Worm (Caenorhabditis elegans): ENCODE measurements around the gene F35B3.4.

Gene F35B3.4

ce11 chrX:17020858-17021257 lies at the start of gene F35B3.4:
F35B3.4 (minus strand) TSS chrX:17020958.
- TF ChIP-seq alr-1 (tag; optimal IDR thresholded peaks at IDR 0.05; ENCODE audit: borderline replicate concordance): no peak
- no peak for TF ChIP-seq vab-15 (tag; optimal IDR thresholded peaks at IDR 0.05)
- no peak for TF ChIP-seq ama-1 (optimal IDR thresholded peaks at IDR 0.05)
- no peak for TF ChIP-seq Y116A8C.19 (tag; optimal IDR thresholded peaks at IDR 0.05; ENCODE audit: borderline replicate concordance)
- no peak for TF ChIP-seq C34B4.2 (tag; optimal IDR thresholded peaks at IDR 0.05)
- no peak for TF ChIP-seq xbp-1 (tag; optimal IDR thresholded peaks at IDR 0.05)
- no peak for TF ChIP-seq nhr-20 (tag; optimal IDR thresholded peaks at IDR 0.05)
- no peak for TF ChIP-seq nhr-85 (tag)

- TF ChIP-seq xbp-1 (tag; optimal IDR thresholded peaks at IDR 0.05): no peak
- TF ChIP-seq aha-1 (tag; optimal IDR thresholded peaks at IDR 0.05): no peak
- TF ChIP-seq elt-3 (tag; optimal IDR thresholded peaks at IDR 0.05): peak in 1 of 6 experiments; percentile 75
- peak; percentile 12 for TF ChIP-seq nhr-20 (tag; optimal IDR thresholded peaks at IDR 0.05)
- TF ChIP-seq snu-23 (GFP tag; optimal IDR thresholded peaks at IDR 0.05): peak; percentile 18
- TF ChIP-seq nhr-85 (tag): peak; percentile 78
- TF ChIP-seq lin-14 (GFP tag; optimal IDR thresholded peaks at IDR 0.05): peak; percentile 59
- peak; percentile 91 for TF ChIP-seq blmp-1 (tag; optimal IDR thresholded peaks at IDR 0.05)
- no peak for TF ChIP-seq irx-1 (tag; optimal IDR thresholded peaks at IDR 0.05)
Measured at ce11 chrX:17070495-17070894, 49.7 kb upstream of the F35B3.4 start.

ce11 chrX:17066937-17067336 lies 46.2 kb upstream of the F35B3.4 start:
- TF ChIP-seq xbp-1 (tag; optimal IDR thresholded peaks at IDR 0.05) (no peak), nhr-47 (tag; optimal IDR thresholded peaks at IDR 0.05) (no peak), elt-2 (tag; optimal IDR thresholded peaks at IDR 0.05) (peak; percentile 79), lsy-2 (tag; optimal IDR thresholded peaks at IDR 0.05) (no peak), mab-9 (GFP tag; IDR thresholded peaks at IDR 0.05) (no peak), unc-62 (GFP tag; optimal IDR thresholded peaks at IDR 0.05) (no peak), egl-27 (tag; optimal IDR thresholded peaks at IDR 0.05) (no peak), jun-1 (tag; optimal IDR thresholded peaks at IDR 0.05) (no peak), nhr-12 (tag; optimal IDR thresholded peaks at IDR 0.05) (no peak), zip-4 (GFP tag; optimal IDR thresholded peaks at IDR 0.05) (no peak), swsn-7 (tag; optimal IDR thresholded peaks at IDR 0.05) (no peak), aly-2 (tag; optimal IDR thresholded peaks at IDR 0.05) (no peak), lin-35 (GFP tag; optimal IDR thresholded peaks at IDR 0.05) (peak in 1 of 2 experiments; percentile 33), hlh-4 (tag; optimal IDR thresholded peaks at IDR 0.05) (no peak), lir-3 (tag; optimal IDR thresholded peaks at IDR 0.05; ENCODE audit: poor library complexity) (no peak), unc-30 (tag; optimal IDR thresholded peaks at IDR 0.05) (no peak), efl-1 (optimal IDR thresholded peaks at IDR 0.05) (no peak), efl-1 (GFP tag; optimal IDR thresholded peaks at IDR 0.05 in 1 of 2) (no peak), lin-14 (GFP tag; optimal IDR thresholded peaks at IDR 0.05) (peak; percentile 12), aha-1 (tag; optimal IDR thresholded peaks at IDR 0.05) (no peak), hpl-2 (GFP tag; optimal IDR thresholded peaks at IDR 0.05) (no peak), mep-1 (tag; optimal IDR thresholded peaks at IDR 0.05) (no peak)

- TF ChIP-seq tbx-2 (tag; optimal IDR thresholded peaks at IDR 0.05) (peak; percentile 33), unc-62 (GFP tag; optimal IDR thresholded peaks at IDR 0.05) (no peak), lin-35 (GFP tag; optimal IDR thresholded peaks at IDR 0.05) (peak in 1 of 2 experiments; percentile 39), elt-2 (tag; optimal IDR thresholded peaks at IDR 0.05) (peak; percentile 76), nhr-77 (tag; optimal IDR thresholded peaks at IDR 0.05) (peak; percentile 22), fkh-10 (GFP tag; optimal IDR thresholded peaks at IDR 0.05) (no peak)
Measured at ce11 chrX:17064820-17065219, 44.1 kb upstream of the F35B3.4 start.

- peak; percentile 3 for TF ChIP-seq skn-1 (tag; optimal IDR thresholded peaks at IDR 0.05)
- TF ChIP-seq aly-2 (tag; optimal IDR thresholded peaks at IDR 0.05): no peak
- no peak for TF ChIP-seq vab-15 (tag; optimal IDR thresholded peaks at IDR 0.05)
- no peak for TF ChIP-seq fos-1 (tag; optimal IDR thresholded peaks at IDR 0.05)
- no peak for TF ChIP-seq unc-86 (tag; optimal IDR thresholded peaks at IDR 0.05)
- no peak for TF ChIP-seq ama-1 (optimal IDR thresholded peaks at IDR 0.05)
- TF ChIP-seq dsc-1 (tag; optimal IDR thresholded peaks at IDR 0.05): no peak
- peak; percentile 82 for TF ChIP-seq blmp-1 (tag; optimal IDR thresholded peaks at IDR 0.05)
- no peak for TF ChIP-seq sptf-1 (tag; optimal IDR thresholded peaks at IDR 0.05)
- TF ChIP-seq snu-23 (GFP tag; optimal IDR thresholded peaks at IDR 0.05): peak; percentile 81
- TF ChIP-seq lir-3 (tag; optimal IDR thresholded peaks at IDR 0.05; ENCODE audit: poor library complexity): peak; percentile 38
- TF ChIP-seq C04F5.9 (tag; optimal IDR thresholded peaks at IDR 0.05): no peak
- no peak for TF ChIP-seq unc-30 (tag; optimal IDR thresholded peaks at IDR 0.05)
- no peak for TF ChIP-seq ceh-82 (tag; optimal IDR thresholded peaks at IDR 0.05)
- TF ChIP-seq nhr-77 (tag; optimal IDR thresholded peaks at IDR 0.05): no peak
- peak; percentile 39 for TF ChIP-seq lin-13 (GFP tag; optimal IDR thresholded peaks at IDR 0.05)
- no peak for TF ChIP-seq tlp-1 (tag; optimal IDR thresholded peaks at IDR 0.05)
- TF ChIP-seq nhr-12 (tag; optimal IDR thresholded peaks at IDR 0.05): no peak
- peak; percentile 69 for TF ChIP-seq unc-130 (tag; optimal IDR thresholded peaks at IDR 0.05)
Measured at ce11 chrX:17063749-17064252, 43.0 kb upstream of the F35B3.4 start.
